Fruit fly (Drosophila melanogaster): ENCODE measurements around the gene CG5024.

dm6 chr3R:25791807-25792206 is 19.1 kb upstream of the CG5024 start:
- TF ChIP-seq ovo (GFP tag; optimal IDR thresholded peaks at IDR 0.05) (no peak), pad (GFP tag; optimal IDR thresholded peaks at IDR 0.05) (no peak), cic (GFP tag; optimal IDR thresholded peaks at IDR 0.05) (no peak), Mnt (GFP tag; optimal IDR thresholded peaks at IDR 0.05) (no peak), CG5204 (GFP tag; optimal IDR thresholded peaks at IDR 0.05) (no peak), Hr96 (GFP tag; optimal IDR thresholded peaks at IDR 0.05) (no peak), cnc (optimal IDR thresholded peaks at IDR 0.05) (no peak)

Measured in whole organism, adult.